Worm (Caenorhabditis elegans) whole organism, L2 larva: ENCODE results near the gene srw-31.

Source experiments
- F13H6.1 ChIP-seq: sonication (generic microtip); optimal IDR thresholded peaks from 2 replicates; lab custom pipeline; 2016; ENCODE audit warnings: missing genetic modification characterization, missing compliant biosample characterization
- R02D3.7 ChIP-seq: fragments of 150-350 bp; optimal IDR thresholded peaks from 2 replicates; lab custom pipeline; 2014; ENCODE audit warnings: missing biosample characterization, missing genetic modification characterization
- Y55F3AM.14 ChIP-seq: fragments of 200-800 bp; sonication (Bioruptor generic); optimal IDR thresholded peaks from 2 replicates; lab custom pipeline; 2018; ENCODE audit warnings: mild to moderate bottlenecking, missing genetic modification characterization, missing compliant biosample characterization
- alr-1 ChIP-seq: fragments of 150-350 bp; optimal IDR thresholded peaks from 2 replicates; lab custom pipeline; 2014; ENCODE audit warnings: missing biosample characterization, missing genetic modification characterization
- aly-2 ChIP-seq: fragments of 150-350 bp; optimal IDR thresholded peaks from 2 replicates; lab custom pipeline; 2014; ENCODE audit warnings: missing biosample characterization, missing genetic modification characterization
- ama-1 ChIP-seq: fragments of 150-350 bp; optimal IDR thresholded peaks from 2 replicates; lab custom pipeline; 2018; ENCODE audit warnings: inconsistent platforms
- blmp-1 ChIP-seq: sonication (generic microtip); optimal IDR thresholded peaks from 2 replicates; lab custom pipeline; 2017; ENCODE audit warnings: missing genetic modification characterization, mild to moderate bottlenecking, missing compliant biosample characterization, antibody characterized with exemption, moderate library complexity; ENCODE audit not compliant: insufficient read depth
- ceh-16 ChIP-seq: fragments of 150-350 bp; optimal IDR thresholded peaks from 2 replicates; lab custom pipeline; 2014; ENCODE audit warnings: missing biosample characterization, missing genetic modification characterization
- ceh-82 ChIP-seq: fragments of 150-350 bp; optimal IDR thresholded peaks from 2 replicates; lab custom pipeline; 2014; ENCODE audit warnings: missing biosample characterization, missing genetic modification characterization
- dmd-4 ChIP-seq: sonication (generic microtip); optimal IDR thresholded peaks from 2 replicates; lab custom pipeline; 2017; ENCODE audit warnings: missing biosample characterization, missing genetic modification characterization
- egl-27 ChIP-seq: sonication (generic microtip); optimal IDR thresholded peaks from 3 replicates; lab custom pipeline; 2017; ENCODE audit warnings: missing biosample characterization, missing genetic modification reagents, missing genetic modification characterization
- elt-1 ChIP-seq: fragments of 150-350 bp; optimal IDR thresholded peaks from 2 replicates; lab custom pipeline; 2014; ENCODE audit warnings: missing biosample characterization, missing genetic modification characterization
- fos-1 ChIP-seq: fragments of 150-350 bp; optimal IDR thresholded peaks from 2 replicates; lab custom pipeline; 2014; ENCODE audit warnings: missing biosample characterization, missing genetic modification characterization
- gmeb-1 ChIP-seq: fragments of 150-350 bp; optimal IDR thresholded peaks from 2 replicates; lab custom pipeline; 2014; ENCODE audit warnings: missing biosample characterization, missing genetic modification characterization
- lin-13 ChIP-seq: fragments of 150-350 bp; optimal IDR thresholded peaks from 2 replicates; lab custom pipeline; 2014; ENCODE audit warnings: missing biosample characterization, missing genetic modification reagents, missing genetic modification characterization
- lin-39 ChIP-seq: fragments of 150-350 bp; optimal IDR thresholded peaks from 2 replicates; lab custom pipeline; 2014; ENCODE audit warnings: missing biosample characterization, missing genetic modification reagents, missing genetic modification characterization
- lsy-2 ChIP-seq, 2 experiments: fragments of 150-350 bp in 1 of 2; sonication (generic microtip) in 1 of 2; optimal IDR thresholded peaks; 2 replicates each; lab custom pipeline; 2014 to 2017; ENCODE audit warnings: missing biosample characterization in 2 of 2, missing genetic modification characterization in 2 of 2
- mbf-1 ChIP-seq: sonication (generic microtip); optimal IDR thresholded peaks from 2 replicates; lab custom pipeline; 2017; ENCODE audit warnings: missing biosample characterization, missing genetic modification characterization
- mdl-1 ChIP-seq, 2 experiments: fragments of 150-350 bp in 1 of 2; sonication (generic microtip) in 1 of 2; optimal IDR thresholded peaks; 2 replicates each; lab custom pipeline; 2017; ENCODE audit warnings: missing biosample characterization in 2 of 2, missing genetic modification characterization in 2 of 2
- nhr-10 ChIP-seq: sonication (generic microtip); optimal IDR thresholded peaks from 2 replicates; lab custom pipeline; 2017; ENCODE audit warnings: missing biosample characterization, missing genetic modification characterization
- nhr-11 ChIP-seq: fragments of 150-350 bp; optimal IDR thresholded peaks from 2 replicates; lab custom pipeline; 2014; ENCODE audit warnings: missing biosample characterization, missing genetic modification characterization
- nhr-12 ChIP-seq: fragments of 150-350 bp; optimal IDR thresholded peaks from 2 replicates; lab custom pipeline; 2014; ENCODE audit warnings: missing biosample characterization, missing genetic modification characterization
- nhr-21 ChIP-seq: fragments of 150-350 bp; optimal IDR thresholded peaks from 2 replicates; lab custom pipeline; 2014; ENCODE audit warnings: missing biosample characterization, missing genetic modification characterization
- nhr-23 ChIP-seq: fragments of 150-350 bp; optimal IDR thresholded peaks from 2 replicates; lab custom pipeline; 2014; ENCODE audit warnings: missing biosample characterization, missing genetic modification reagents, missing genetic modification characterization
- nhr-237 ChIP-seq: fragments of 150-350 bp; optimal IDR thresholded peaks from 2 replicates; lab custom pipeline; 2014; ENCODE audit warnings: missing biosample characterization, missing genetic modification characterization
- nhr-25 ChIP-seq: fragments of 150-350 bp; sonication (generic microtip); optimal IDR thresholded peaks from 3 replicates; lab custom pipeline; 2014; ENCODE audit warnings: missing biosample characterization, missing genetic modification characterization
- nhr-6 ChIP-seq: fragments of 150-350 bp; optimal IDR thresholded peaks from 2 replicates; lab custom pipeline; 2014; ENCODE audit warnings: missing biosample characterization, missing genetic modification characterization
- peb-1 ChIP-seq: fragments of 150-350 bp; optimal IDR thresholded peaks from 2 replicates; lab custom pipeline; 2014; ENCODE audit warnings: missing biosample characterization, missing genetic modification characterization
- sem-4 ChIP-seq: fragments of 150-350 bp; optimal IDR thresholded peaks from 2 replicates; lab custom pipeline; 2014; ENCODE audit warnings: missing biosample characterization, missing genetic modification reagents, missing genetic modification characterization
- skn-1 ChIP-seq: sonication (generic microtip); optimal IDR thresholded peaks from 2 replicates; lab custom pipeline; 2017; ENCODE audit warnings: missing biosample characterization, missing genetic modification characterization
- sma-3 ChIP-seq: sonication (generic microtip); optimal IDR thresholded peaks from 2 replicates; lab custom pipeline; 2016; ENCODE audit warnings: missing genetic modification reagents, missing genetic modification characterization, missing compliant biosample characterization
- snpc-4 ChIP-seq: fragments of 150-350 bp; optimal IDR thresholded peaks from 2 replicates; lab custom pipeline; 2014; ENCODE audit warnings: missing biosample characterization, missing genetic modification characterization
- unc-39 ChIP-seq: fragments of 150-350 bp; optimal IDR thresholded peaks from 2 replicates; lab custom pipeline; 2014; ENCODE audit warnings: missing biosample characterization, missing genetic modification characterization
- unc-55 ChIP-seq: fragments of 150-350 bp; sonication (generic microtip); optimal IDR thresholded peaks from 3 replicates; lab custom pipeline; 2014; ENCODE audit warnings: missing biosample characterization, missing genetic modification reagents, missing genetic modification characterization
- unc-62 ChIP-seq: fragments of 150-350 bp; optimal IDR thresholded peaks from 2 replicates; lab custom pipeline; 2014; ENCODE audit warnings: missing biosample characterization, missing genetic modification reagents, missing genetic modification characterization
- zag-1 ChIP-seq: fragments of 150-350 bp; optimal IDR thresholded peaks from 2 replicates; lab custom pipeline; 2014; ENCODE audit warnings: missing biosample characterization, missing genetic modification characterization
- ztf-1 ChIP-seq: fragments of 200-800 bp; sonication (Bioruptor generic); conservative IDR thresholded peaks from 2 replicates; pipeline ENCODE4 v1.3.6; 2022; ENCODE audit warnings: missing genetic modification characterization, missing compliant biosample characterization
- ztf-11 ChIP-seq: sonication (generic microtip); optimal IDR thresholded peaks from 2 replicates; lab custom pipeline; 2017; ENCODE audit warnings: missing biosample characterization, missing genetic modification characterization

srw-31 gene

DNA sequence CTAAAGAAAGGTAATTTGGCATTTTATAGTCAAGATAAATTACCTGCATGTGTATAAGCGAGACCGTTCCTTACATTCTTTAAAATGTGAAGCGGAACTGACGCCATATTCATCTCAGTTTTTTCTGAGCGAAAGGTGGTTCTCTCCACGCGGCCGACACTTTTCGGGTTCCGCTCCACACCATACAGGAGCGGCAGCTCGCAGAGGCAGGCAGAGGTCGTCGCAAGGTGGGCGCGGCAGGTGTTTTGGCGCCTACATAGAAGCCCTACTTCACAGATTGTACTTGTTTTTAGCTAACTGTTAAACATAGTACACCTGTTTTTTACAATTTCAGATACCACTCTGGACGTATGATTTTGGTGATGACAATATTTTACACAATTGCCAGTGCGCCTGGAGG, 38.5 kb upstream of the srw-31 start:
- TF ChIP-seq peb-1 (tag; lab: Kevin White, UChicago) (no peak), unc-55 (GFP tag; lab: Kevin White, UChicago) (no peak), nhr-23 (tag; lab: Kevin White, UChicago) (no peak), elt-1 (tag; lab: Kevin White, UChicago) (no peak), Y55F3AM.14 (GFP tag; lab: Kevin White, UChicago) (no peak), lin-39 (tag; lab: Kevin White, UChicago) (no peak), fos-1 (no peak), nhr-11 (tag; lab: Kevin White, UChicago) (no peak), nhr-25 (tag; lab: Kevin White, UChicago) (no peak), unc-62 (GFP tag; lab: Kevin White, UChicago) (no peak), nhr-21 (tag; lab: Kevin White, UChicago) (no peak), zag-1 (tag; lab: Kevin White, UChicago) (no peak), ztf-11 (tag; lab: Kevin White, UChicago) (no peak)

DNA sequence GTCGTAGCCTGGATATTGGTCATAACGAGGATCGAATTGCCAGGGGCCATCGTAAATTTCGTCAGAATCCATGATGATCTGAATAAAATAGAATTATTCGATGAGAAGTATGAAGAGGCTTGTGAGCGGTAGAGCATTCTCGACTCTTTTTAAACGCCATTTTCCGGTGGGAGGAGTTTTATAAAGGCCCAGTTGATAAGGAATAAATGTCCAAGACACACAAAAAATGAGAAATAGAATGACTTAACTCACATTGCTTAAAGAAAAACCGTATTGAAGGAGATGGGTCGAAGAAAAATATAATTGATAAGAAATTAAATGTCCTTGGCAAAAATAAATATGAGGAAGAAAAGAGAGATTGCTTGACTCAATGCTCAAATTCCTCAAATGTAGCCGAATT, 37.2 kb upstream of the srw-31 start, which contains the start of gene F20E11.17:
Gene F20E11.17, minus strand, starts transcription at position 101 of the 400 bp plus-strand sequence.
- TF ChIP-seq nhr-237 (no peak), F13H6.1 (tag; lab: Kevin White, UChicago) (no peak)

DNA sequence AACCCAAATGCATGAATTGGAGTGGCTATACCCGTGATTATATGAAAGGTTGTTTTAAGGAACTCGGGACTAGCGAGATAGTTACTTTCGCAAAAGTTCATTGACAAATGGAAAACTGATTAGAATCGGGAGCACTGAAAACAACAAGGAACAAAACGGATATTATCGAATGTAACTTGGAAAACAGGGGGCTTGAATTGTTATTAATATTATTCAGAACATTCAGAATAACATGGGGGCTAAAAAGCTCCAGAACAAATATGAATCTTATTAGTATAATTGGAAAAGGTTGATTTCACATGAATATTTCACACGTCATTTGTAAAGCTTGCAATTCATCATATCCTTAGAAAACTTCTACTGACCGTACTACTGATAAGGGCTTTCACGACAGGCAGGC, 34.8 kb upstream of the srw-31 start, which contains the start of gene srh-235:
Gene srh-235, minus strand, starts transcription at position 101 of the 400 bp plus-strand sequence.
- TF ChIP-seq nhr-25 (tag; lab: Kevin White, UChicago): no peak
- no peak for TF ChIP-seq nhr-21 (tag; lab: Kevin White, UChicago)
- no peak for TF ChIP-seq mdl-1 (tag; optimal IDR thresholded peaks at IDR 0.05; lab: Kevin White, UChicago)
- no peak for TF ChIP-seq ceh-82 (tag; lab: Kevin White, UChicago)
- no peak for TF ChIP-seq fos-1
- TF ChIP-seq gmeb-1: no peak
- TF ChIP-seq nhr-10 (tag; lab: Kevin White, UChicago): no peak
- no peak for TF ChIP-seq sma-3 (GFP tag; lab: Kevin White, UChicago)

DNA sequence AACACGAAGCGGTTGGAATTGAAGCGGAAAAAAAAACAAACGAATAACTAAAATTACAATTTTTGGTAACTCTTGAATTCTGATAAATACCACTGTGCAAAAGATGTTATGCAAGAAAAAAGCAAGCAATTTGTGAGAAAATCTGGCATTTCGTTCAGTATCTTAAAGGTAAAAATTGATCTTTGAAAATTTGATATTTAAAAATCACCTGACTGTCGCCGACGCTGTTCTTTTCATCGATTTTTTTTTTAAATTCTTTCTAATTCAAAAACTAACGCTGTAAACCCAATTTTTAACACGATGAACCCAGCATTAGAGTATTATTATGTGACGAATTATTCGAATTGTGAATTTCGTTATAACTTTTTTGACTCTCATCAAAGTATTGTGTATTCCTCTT, 32.7 kb upstream of the srw-31 start, which contains the start of gene srh-123:
Gene srh-123, plus strand, starts transcription at position 301 of the 400 bp plus-strand sequence.
- TF ChIP-seq lsy-2 (tag; optimal IDR thresholded peaks at IDR 0.05; lab: Kevin White, UChicago): no peak
- TF ChIP-seq alr-1 (tag; lab: Kevin White, UChicago): no peak
- no peak for TF ChIP-seq lin-13 (GFP tag; lab: Kevin White, UChicago)
- TF ChIP-seq nhr-10 (tag; lab: Kevin White, UChicago): no peak
- TF ChIP-seq unc-39 (tag; lab: Kevin White, UChicago): no peak
- TF ChIP-seq dmd-4 (tag; lab: Kevin White, UChicago): no peak
- no peak for TF ChIP-seq egl-27 (tag; lab: Kevin White, UChicago)
- no peak for TF ChIP-seq mdl-1 (tag; optimal IDR thresholded peaks at IDR 0.05; lab: Kevin White, UChicago)
- no peak for TF ChIP-seq blmp-1 (tag; lab: Kevin White, UChicago)
- no peak for TF ChIP-seq R02D3.7 (tag; lab: Kevin White, UChicago)
- TF ChIP-seq aly-2 (tag; lab: Kevin White, UChicago): no peak
- TF ChIP-seq ztf-11 (tag; lab: Kevin White, UChicago): no peak
- TF ChIP-seq sem-4 (tag; lab: Kevin White, UChicago): no peak
- TF ChIP-seq fos-1: no peak
- no peak for TF ChIP-seq ama-1 (lab: Kevin White, UChicago)
- TF ChIP-seq gmeb-1: no peak

DNA sequence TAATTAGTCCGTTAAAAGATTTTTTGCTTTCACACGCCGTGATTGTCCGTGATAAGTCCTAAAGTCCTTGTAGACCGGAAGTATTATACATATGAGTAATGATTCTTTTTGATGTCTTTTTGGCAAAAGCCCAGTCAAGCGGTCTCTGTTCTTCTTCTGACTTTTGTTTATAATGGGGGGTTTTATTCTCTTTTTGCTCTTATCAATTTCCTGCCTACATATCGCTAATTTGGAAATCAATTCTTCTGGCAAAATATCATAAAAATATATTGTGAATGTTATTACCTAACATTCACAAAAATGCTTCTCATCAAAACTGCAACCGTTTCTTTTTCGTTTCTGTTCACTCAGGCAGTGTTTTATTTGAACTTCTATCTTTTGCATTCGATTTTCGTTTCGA, 29.9 kb upstream of the srw-31 start, which contains the start of gene srbc-61:
Gene srbc-61, plus strand, starts transcription at position 301 of the 400 bp plus-strand sequence.
- TF ChIP-seq sma-3 (GFP tag; lab: Kevin White, UChicago): no peak
- no peak for TF ChIP-seq nhr-12
- no peak for TF ChIP-seq nhr-10 (tag; lab: Kevin White, UChicago)
- TF ChIP-seq ztf-1 (GFP tag; lab: Robert Waterston, UW): no peak
- TF ChIP-seq ceh-82 (tag; lab: Kevin White, UChicago): no peak
- no peak for TF ChIP-seq dmd-4 (tag; lab: Kevin White, UChicago)
- no peak for TF ChIP-seq mbf-1 (tag; lab: Kevin White, UChicago)
- TF ChIP-seq ceh-16 (tag; lab: Kevin White, UChicago): no peak
- no peak for TF ChIP-seq fos-1
- TF ChIP-seq skn-1 (tag; lab: Kevin White, UChicago): no peak
- TF ChIP-seq snpc-4 (tag; lab: Kevin White, UChicago): no peak
- TF ChIP-seq nhr-6 (tag; lab: Kevin White, UChicago): no peak
- no peak for TF ChIP-seq nhr-23 (tag; lab: Kevin White, UChicago)
- no peak for TF ChIP-seq R02D3.7 (tag; lab: Kevin White, UChicago)
- TF ChIP-seq aly-2 (tag; lab: Kevin White, UChicago): no peak
- no peak for TF ChIP-seq gmeb-1
